Worm (Caenorhabditis elegans): ENCODE measurements around the gene cyc-2.2.

cyc-2.2 gene

DNA sequence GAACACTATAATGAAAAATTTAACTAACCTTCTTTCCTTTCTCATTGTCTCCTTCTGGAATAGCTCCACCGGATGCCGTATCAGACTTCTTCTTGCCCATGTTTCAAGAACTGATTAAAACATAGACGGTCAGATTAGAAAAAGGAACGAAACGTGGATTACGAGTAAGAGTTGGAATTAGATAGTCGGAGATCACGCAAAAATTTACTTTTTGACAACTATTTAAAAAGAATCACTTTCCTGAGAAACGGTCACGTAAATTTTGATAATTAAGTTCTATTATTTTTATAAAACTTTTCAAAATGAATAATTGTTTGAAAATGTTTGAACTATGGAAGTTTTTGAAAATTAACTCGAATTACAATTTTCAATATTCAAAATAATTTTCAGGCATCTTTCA is at the start of gene cyc-2.2:
Gene cyc-2.2 (minus strand): TSS at position 101 of the 400 bp plus-strand sequence.
- no peak for TF ChIP-seq dmd-4 (tag; optimal IDR thresholded peaks at IDR 0.05)
- TF ChIP-seq sem-4 (tag; optimal IDR thresholded peaks at IDR 0.05) = no peak
- TF ChIP-seq nhr-6 (tag; optimal IDR thresholded peaks at IDR 0.05) = no peak
- no peak for TF ChIP-seq nhr-10 (tag; optimal IDR thresholded peaks at IDR 0.05)

- TF ChIP-seq skn-1 (tag; optimal IDR thresholded peaks at IDR 0.05) (no peak), mab-5 (tag; optimal IDR thresholded peaks at IDR 0.05) (no peak), unc-55 (GFP tag; optimal IDR thresholded peaks at IDR 0.05) (no peak), egl-27 (tag; optimal IDR thresholded peaks at IDR 0.05) (no peak)
Observed at ce11 chrV:12661619-12662018, 49.6 kb upstream of the cyc-2.2 start, which contains the start of gene W05B10.3. Gene W05B10.3 (minus strand): TSS chrV:12661719.

DNA sequence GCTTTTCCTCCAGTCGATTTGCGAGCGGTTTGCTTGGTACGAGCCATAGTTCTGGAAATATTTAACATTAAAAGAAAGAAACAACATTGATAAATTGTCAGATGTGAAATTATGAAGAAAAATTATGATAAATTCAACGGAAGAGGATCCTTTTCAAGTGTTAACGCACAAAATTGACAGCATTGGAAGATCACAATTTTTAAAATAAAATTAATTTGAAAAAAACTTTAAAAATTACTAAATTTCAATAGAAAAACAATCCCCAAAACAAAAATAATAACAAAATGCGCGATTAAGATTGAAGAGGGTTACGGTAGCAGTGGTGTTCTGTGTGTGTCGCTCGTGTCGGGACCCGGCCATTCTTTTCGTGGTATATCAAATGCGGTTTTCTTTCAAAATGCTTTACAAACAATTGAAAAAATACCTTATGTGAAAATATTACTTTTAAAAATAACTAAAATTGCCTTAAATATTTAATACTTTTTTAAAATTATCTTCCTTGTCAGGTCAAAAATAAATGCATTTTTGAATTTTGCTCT is 48.3 kb upstream of the cyc-2.2 start, which contains the start of gene his-74:
Gene his-74 (minus strand): TSS at position 51 of the 539 bp plus-strand sequence.
- no peak for TF ChIP-seq nhr-12 (tag; optimal IDR thresholded peaks at IDR 0.05)
- no peak for TF ChIP-seq F13H6.1 (tag; optimal IDR thresholded peaks at IDR 0.05)
- TF ChIP-seq ztf-4 (tag; optimal IDR thresholded peaks at IDR 0.05) = no peak
- TF ChIP-seq unc-39 (tag; optimal IDR thresholded peaks at IDR 0.05) = no peak
- no peak for TF ChIP-seq unc-55 (GFP tag; optimal IDR thresholded peaks at IDR 0.05)
- no peak for TF ChIP-seq ceh-82 (tag; optimal IDR thresholded peaks at IDR 0.05)
- TF ChIP-seq peb-1 (tag; optimal IDR thresholded peaks at IDR 0.05) = no peak
- no peak for TF ChIP-seq ztf-11 (tag; optimal IDR thresholded peaks at IDR 0.05)
- no peak for TF ChIP-seq lin-11 (tag; optimal IDR thresholded peaks at IDR 0.05)
- TF ChIP-seq mab-5 (tag; optimal IDR thresholded peaks at IDR 0.05) = no peak
- no peak for TF ChIP-seq skn-1 (tag; optimal IDR thresholded peaks at IDR 0.05)
- no peak for TF ChIP-seq nhr-25 (tag; optimal IDR thresholded peaks at IDR 0.05)
- no peak for TF ChIP-seq nhr-77 (tag; optimal IDR thresholded peaks at IDR 0.05)
- TF ChIP-seq nhr-6 (tag; optimal IDR thresholded peaks at IDR 0.05) = no peak
- no peak for TF ChIP-seq nhr-10 (tag; optimal IDR thresholded peaks at IDR 0.05)
- no peak for TF ChIP-seq sma-9 (GFP tag; optimal IDR thresholded peaks at IDR 0.05)
- TF ChIP-seq sma-9 (tag; optimal IDR thresholded peaks at IDR 0.05) = no peak
- no peak for TF ChIP-seq elt-1 (tag; optimal IDR thresholded peaks at IDR 0.05)
- no peak for TF ChIP-seq lsy-2 (tag; optimal IDR thresholded peaks at IDR 0.05)

DNA sequence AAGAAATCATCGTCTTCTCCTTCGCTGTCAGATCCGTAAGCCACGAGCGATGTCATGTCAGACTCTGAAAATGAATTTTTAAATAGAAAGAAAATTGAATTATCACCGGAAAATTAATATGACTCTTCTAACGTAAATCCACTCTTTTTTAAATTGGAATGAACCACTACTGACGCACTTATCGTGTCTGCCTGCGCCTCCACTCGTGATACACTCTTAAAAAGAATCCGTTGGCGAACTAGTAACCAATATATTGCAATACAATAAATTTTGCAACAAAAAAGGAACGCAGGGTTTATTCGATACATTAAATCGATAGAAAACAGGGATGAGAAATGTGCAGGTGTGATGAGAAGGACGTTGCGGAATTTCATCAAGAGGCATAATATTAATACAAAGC is 47.4 kb upstream of the cyc-2.2 start, which contains the start of gene ccch-3:
Gene ccch-3 (minus strand): TSS at position 262 of the 400 bp plus-strand sequence.
- no peak for TF ChIP-seq zag-1 (tag; optimal IDR thresholded peaks at IDR 0.05)
- no peak for TF ChIP-seq R02D3.7 (tag; optimal IDR thresholded peaks at IDR 0.05)
- peak; percentile 27 for TF ChIP-seq F13H6.1 (tag; optimal IDR thresholded peaks at IDR 0.05)
- TF ChIP-seq unc-39 (tag; optimal IDR thresholded peaks at IDR 0.05) = no peak
- peak; percentile 72 for TF ChIP-seq sma-3 (GFP tag; optimal IDR thresholded peaks at IDR 0.05)
- TF ChIP-seq snpc-4 (tag; optimal IDR thresholded peaks at IDR 0.05) = peak; percentile 51
- no peak for TF ChIP-seq elt-1 (tag; optimal IDR thresholded peaks at IDR 0.05)
- peak; percentile 81 for TF ChIP-seq nhr-25 (tag; optimal IDR thresholded peaks at IDR 0.05)
- TF ChIP-seq nhr-6 (tag; optimal IDR thresholded peaks at IDR 0.05) = no peak
- TF ChIP-seq ztf-4 (tag; optimal IDR thresholded peaks at IDR 0.05) = peak; percentile 1
- TF ChIP-seq nhr-12 (tag; optimal IDR thresholded peaks at IDR 0.05) = no peak
- TF ChIP-seq nhr-23 (tag; optimal IDR thresholded peaks at IDR 0.05) = no peak
- no peak for TF ChIP-seq aly-2 (tag; optimal IDR thresholded peaks at IDR 0.05)
- peak; percentile 67 for TF ChIP-seq C34F6.9 (tag; optimal IDR thresholded peaks at IDR 0.05)
- TF ChIP-seq lin-13 (GFP tag; optimal IDR thresholded peaks at IDR 0.05) = peak; percentile 59
- TF ChIP-seq fos-1 (tag; optimal IDR thresholded peaks at IDR 0.05) = peak; percentile 24
- TF ChIP-seq egl-27 (tag; optimal IDR thresholded peaks at IDR 0.05) = peak; percentile 56
- no peak for TF ChIP-seq unc-62 (GFP tag; optimal IDR thresholded peaks at IDR 0.05)
- peak; percentile 82 for TF ChIP-seq crh-2 (tag; optimal IDR thresholded peaks at IDR 0.05)
- TF ChIP-seq ZK546.5 (tag; optimal IDR thresholded peaks at IDR 0.05) = no peak
- no peak for TF ChIP-seq ceh-82 (tag; optimal IDR thresholded peaks at IDR 0.05)
- peak; percentile 75 for TF ChIP-seq gmeb-1 (tag; optimal IDR thresholded peaks at IDR 0.05)
- peak; percentile 85 for TF ChIP-seq sma-9 (GFP tag; optimal IDR thresholded peaks at IDR 0.05)
- no peak for TF ChIP-seq sma-9 (tag; optimal IDR thresholded peaks at IDR 0.05)
- TF ChIP-seq nhr-21 (tag; optimal IDR thresholded peaks at IDR 0.05) = peak; percentile 43
- TF ChIP-seq lsy-2 (tag; optimal IDR thresholded peaks at IDR 0.05) = peak; percentile 36 to 87
- peak; percentile 83 for TF ChIP-seq unc-55 (GFP tag; optimal IDR thresholded peaks at IDR 0.05)
- peak; percentile 69 for TF ChIP-seq nhr-129 (tag; optimal IDR thresholded peaks at IDR 0.05)
- peak; percentile 34 for TF ChIP-seq sem-4 (tag; optimal IDR thresholded peaks at IDR 0.05)

All from whole organism, L2 larva.